Worm (Caenorhabditis elegans): ENCODE data around the gene F17E9.4.
A peak's percentile ranks its signal among the peaks of the same experiment; 100 is the strongest.
"Not testable (repeated sequence)": the region's sequence is repeated elsewhere in the genome, so short reads cannot be mapped to it uniquely, and the experiment has no call there.

Gene F17E9.4

DNA sequence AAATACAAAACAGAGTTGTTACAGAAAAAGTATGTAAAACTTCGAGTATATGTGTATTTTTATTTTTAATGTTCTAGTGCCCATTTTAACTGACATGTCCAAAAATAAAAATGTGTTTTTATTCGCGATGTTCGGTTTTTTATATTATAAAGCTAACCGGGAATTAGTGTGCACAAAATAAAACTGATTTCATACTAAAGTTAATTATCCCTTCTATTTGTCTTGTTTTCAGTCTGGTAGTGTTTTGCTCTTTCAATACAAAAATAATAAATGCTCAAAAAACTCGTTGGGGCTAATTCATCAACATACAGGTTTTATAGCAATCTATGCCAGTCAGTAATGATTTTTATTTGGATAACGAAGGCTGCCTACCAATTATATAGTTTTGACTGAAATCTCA, 36.6 kb downstream of the F17E9.4 start:
- TF ChIP-seq mab-5 (tag; optimal IDR thresholded peaks at IDR 0.05) (no peak), M03D4.4 (tag; optimal IDR thresholded peaks at IDR 0.05) (no peak), cnd-1 (tag; optimal IDR thresholded peaks at IDR 0.05) (no peak)

DNA sequence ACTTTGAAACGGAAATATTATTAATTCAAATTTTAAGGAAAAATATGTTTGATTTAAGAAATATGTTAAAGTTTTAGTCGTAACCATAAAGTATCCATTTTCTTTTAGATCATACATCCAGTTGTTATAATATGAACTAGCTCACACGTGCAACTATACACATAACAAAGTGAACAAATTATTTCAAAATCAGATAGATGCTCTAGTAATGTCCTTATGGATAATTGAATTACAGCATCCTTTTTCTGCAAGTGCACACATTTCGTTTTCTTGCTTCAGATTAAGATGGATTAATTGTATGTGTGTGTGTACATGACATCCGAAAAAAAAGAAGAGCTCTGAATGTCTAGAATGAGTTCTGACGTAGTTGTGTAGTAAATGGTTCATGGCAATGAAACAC, 37.5 kb downstream of the F17E9.4 start:
- TF ChIP-seq ces-1 (GFP tag; optimal IDR thresholded peaks at IDR 0.05) (peak; percentile 78), nhr-28 (tag; optimal IDR thresholded peaks at IDR 0.05) (no peak)

DNA sequence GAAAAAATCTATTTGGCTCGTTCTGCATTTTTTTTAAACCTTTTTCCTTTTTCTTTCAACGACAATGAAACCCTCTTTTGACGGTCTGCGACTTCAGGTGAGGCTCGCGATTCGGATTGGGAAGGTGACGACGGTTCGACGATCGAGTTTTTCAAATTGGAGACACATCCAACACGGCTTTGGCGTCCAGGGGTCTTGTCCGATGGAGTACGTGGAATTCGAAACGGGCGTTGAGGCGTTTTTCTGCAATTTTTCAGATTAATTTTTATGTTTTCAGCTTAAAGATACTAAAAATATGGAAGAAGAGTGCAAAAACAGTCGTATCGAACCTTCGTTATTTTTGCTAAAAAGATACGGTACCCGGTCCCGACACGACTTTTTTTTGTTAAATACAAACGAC, 41.0 kb downstream of the F17E9.4 start, which contains the start of gene D2096.10:
Gene D2096.10, minus strand, starts transcription at position 101 of the 400 bp plus-strand sequence.
- not testable (repeated sequence) for TF ChIP-seq bed-3 (GFP tag; optimal IDR thresholded peaks at IDR 0.05); lin-13 (tag; optimal IDR thresholded peaks at IDR 0.05); mls-2 (tag; optimal IDR thresholded peaks at IDR 0.05)

DNA sequence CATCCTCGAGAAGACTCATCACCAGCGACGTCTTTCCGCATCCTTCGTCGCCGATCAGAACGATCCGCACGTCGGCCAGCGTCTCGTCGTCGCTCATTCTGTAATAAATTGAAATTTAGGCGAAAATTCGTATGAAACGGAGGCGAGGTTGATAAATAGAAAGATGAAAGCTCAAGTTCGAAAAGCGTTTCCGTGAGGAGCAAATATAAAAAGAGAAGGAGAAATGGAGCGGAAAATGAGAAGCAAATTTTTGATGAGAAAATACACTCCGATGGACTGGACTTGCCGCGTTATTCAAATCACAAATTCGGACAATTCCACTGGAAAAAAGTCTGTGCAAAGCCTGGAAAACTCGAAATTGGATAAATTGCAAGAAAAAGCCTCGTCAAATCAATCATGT, 45.9 kb downstream of the F17E9.4 start, which contains the start of gene D2096.11:
Gene D2096.11, minus strand, starts transcription at position 101 of the 400 bp plus-strand sequence.
- TF ChIP-seq tbx-8 (GFP tag; optimal IDR thresholded peaks at IDR 0.05) (no peak), cnd-1 (tag; optimal IDR thresholded peaks at IDR 0.05) (no peak), ztf-11 (tag; optimal IDR thresholded peaks at IDR 0.05) (no peak), M03D4.4 (tag; optimal IDR thresholded peaks at IDR 0.05) (no peak), ceh-39 (tag; optimal IDR thresholded peaks at IDR 0.05) (no peak), drap-1 (GFP tag; optimal IDR thresholded peaks at IDR 0.05) (no peak), ham-2 (GFP tag; optimal IDR thresholded peaks at IDR 0.05) (no peak), ceh-43 (GFP tag; optimal IDR thresholded peaks at IDR 0.05) (no peak), lsy-2 (tag; optimal IDR thresholded peaks at IDR 0.05) (no peak), snpc-4 (tag; optimal IDR thresholded peaks at IDR 0.05) (no peak), nhr-2 (tag; optimal IDR thresholded peaks at IDR 0.05) (no peak), nhr-237 (tag; optimal IDR thresholded peaks at IDR 0.05) (no peak)

DNA sequence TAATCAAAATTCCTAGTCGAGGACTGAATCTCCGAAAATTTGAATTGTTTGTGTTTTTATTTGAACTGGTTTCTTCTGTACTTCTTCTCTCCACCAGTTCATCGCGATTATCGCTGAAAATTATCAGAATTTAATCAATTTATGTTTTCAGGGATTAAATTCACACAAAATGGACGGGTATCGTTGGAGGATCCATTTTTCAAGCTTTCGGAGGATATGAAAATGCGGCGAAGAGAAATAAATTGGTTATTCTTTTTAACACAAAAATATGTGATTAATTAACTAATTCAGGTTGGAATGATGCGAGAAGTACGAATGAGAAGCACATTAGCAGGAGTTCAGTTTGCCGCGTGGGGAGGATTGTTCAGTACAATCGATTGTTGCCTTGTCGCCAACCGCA, 48.2 kb downstream of the F17E9.4 start, which contains the start of gene timm-17B.2:
Gene timm-17B.2, plus strand, starts transcription at position 301 of the 400 bp plus-strand sequence.
- TF ChIP-seq ceh-43 (GFP tag; optimal IDR thresholded peaks at IDR 0.05) (no peak), nhr-2 (tag; optimal IDR thresholded peaks at IDR 0.05) (no peak), nhr-237 (tag; optimal IDR thresholded peaks at IDR 0.05) (no peak), ceh-83 (GFP tag; optimal IDR thresholded peaks at IDR 0.05) (no peak), lin-13 (tag; optimal IDR thresholded peaks at IDR 0.05) (no peak)

DNA sequence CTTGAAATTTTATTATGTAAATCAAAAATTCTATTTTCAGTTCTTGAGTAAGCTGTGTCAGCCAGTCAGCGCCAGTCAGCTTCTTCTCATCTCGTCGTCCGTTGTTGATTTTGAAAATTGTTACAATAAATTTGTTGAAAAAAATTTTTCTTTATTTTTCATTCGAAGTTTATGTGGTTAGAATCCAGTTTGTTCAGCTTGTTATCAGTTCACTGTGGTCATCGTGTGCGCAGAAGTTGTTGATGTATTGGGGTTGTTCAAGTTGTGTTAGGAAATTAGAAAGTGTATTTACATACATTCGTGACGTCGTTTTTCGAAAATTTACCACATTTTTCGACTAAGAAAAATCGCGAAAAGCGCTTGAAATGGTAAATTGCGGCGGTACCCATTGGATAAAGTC, 49.6 kb downstream of the F17E9.4 start:
- TF ChIP-seq M03D4.4 (tag; optimal IDR thresholded peaks at IDR 0.05), result no peak
- no peak for TF ChIP-seq sem-2 (GFP tag; optimal IDR thresholded peaks at IDR 0.05)
- no peak for TF ChIP-seq unc-62 (GFP tag; optimal IDR thresholded peaks at IDR 0.05)
- no peak for TF ChIP-seq ceh-39 (tag; optimal IDR thresholded peaks at IDR 0.05)
- no peak for TF ChIP-seq nhr-2 (tag; optimal IDR thresholded peaks at IDR 0.05)
- no peak for TF ChIP-seq lsy-2 (tag; optimal IDR thresholded peaks at IDR 0.05)
- TF ChIP-seq elt-3 (tag; optimal IDR thresholded peaks at IDR 0.05), result no peak
- TF ChIP-seq elt-1 (tag; optimal IDR thresholded peaks at IDR 0.05; ENCODE audit: borderline replicate concordance, insufficient read depth), result no peak
- TF ChIP-seq blmp-1 (tag; optimal IDR thresholded peaks at IDR 0.05), result no peak
- no peak for TF ChIP-seq ces-1 (GFP tag; optimal IDR thresholded peaks at IDR 0.05)
- no peak for TF ChIP-seq snpc-4 (tag; optimal IDR thresholded peaks at IDR 0.05)
- no peak for TF ChIP-seq cnd-1 (tag; optimal IDR thresholded peaks at IDR 0.05)
- no peak for TF ChIP-seq mls-2 (tag; optimal IDR thresholded peaks at IDR 0.05)
- no peak for TF ChIP-seq nhr-28 (tag; optimal IDR thresholded peaks at IDR 0.05)
- TF ChIP-seq drap-1 (GFP tag; optimal IDR thresholded peaks at IDR 0.05), result no peak
- TF ChIP-seq tbx-8 (GFP tag; optimal IDR thresholded peaks at IDR 0.05), result no peak
- no peak for TF ChIP-seq sptf-1 (tag; optimal IDR thresholded peaks at IDR 0.05)
- no peak for TF ChIP-seq zip-8 (tag; optimal IDR thresholded peaks at IDR 0.05)
- no peak for TF ChIP-seq flh-1 (GFP tag; optimal IDR thresholded peaks at IDR 0.05)

All from whole organism, mixed stage, embryonic.